Worm (Caenorhabditis elegans) whole organism, L4/young adult: ENCODE measurements around the gene F18E9.1.

Experiments used
- dao-5 ChIP-seq: sonication (generic microtip); optimal IDR thresholded peaks from 2 replicates; lab custom pipeline; 2016; ENCODE audit warnings: missing genotype, missing genetic modification characterization, moderate library complexity, missing compliant biosample characterization
- him-1 ChIP-seq: sonication (generic microtip); optimal IDR thresholded peaks from 2 replicates; lab custom pipeline; 2016; ENCODE audit warnings: missing genotype, missing genetic modification reagents, missing genetic modification characterization, missing compliant biosample characterization

- TF ChIP-seq him-1 (tag; lab: Kevin White, UChicago) (no peak), dao-5 (tag; lab: Kevin White, UChicago) (no peak)
These were observed 45.7 kb downstream of the F18E9.1 start, which contains the start of gene F12D9.2 for ce11 chrX:8646997-8647396.
